Worm (Caenorhabditis elegans): ENCODE results near the gene sdc-1.

- TF ChIP-seq repo-1 (tag; optimal IDR thresholded peaks at IDR 0.05) (no peak), F57C9.4 (tag; optimal IDR thresholded peaks at IDR 0.05) (no peak), C06A6.2 (GFP tag; conservative IDR thresholded peaks at IDR 0.05) (no peak), sea-2 (GFP tag; IDR thresholded peaks at IDR 0.05) (no peak), pha-4 (tag; optimal IDR thresholded peaks at IDR 0.05) (no peak), F23B12.7 (tag; optimal IDR thresholded peaks at IDR 0.05; ENCODE audit: insufficient read depth) (no peak), nhr-27 (tag; optimal IDR thresholded peaks at IDR 0.05) (no peak), nfyb-1 (GFP tag; IDR thresholded peaks at IDR 0.05) (no peak), unc-62 (GFP tag; optimal IDR thresholded peaks at IDR 0.05) (no peak), attf-5 (GFP tag; optimal IDR thresholded peaks at IDR 0.05) (no peak), ceh-40 (GFP tag; IDR thresholded peaks at IDR 0.05) (no peak), K11D2.4 (GFP tag; IDR thresholded peaks at IDR 0.05) (no peak), nfya-1 (tag; optimal IDR thresholded peaks at IDR 0.05; ENCODE audit: borderline replicate concordance, insufficient read depth) (no peak)
Observed at ce11 chrX:16292933-16293332, 17.4 kb downstream of the sdc-1 start, which contains the start of gene F52E10.4.
